Worm (Caenorhabditis elegans) whole organism, L4 larva: ENCODE results near the gene R02D5.3.

Experiments used
- D1046.2 ChIP-seq: fragments of 200-800 bp; sonication (Bioruptor generic); IDR thresholded peaks from 2 replicates; pipeline ENCODE4 v1.3.6; 2022; ENCODE audit warnings: missing genetic modification characterization, missing compliant biosample characterization
- F26F4.8 ChIP-seq: fragments of 200-800 bp; sonication (Bioruptor generic); conservative IDR thresholded peaks from 2 replicates; pipeline ENCODE4 v1.3.6; 2022; ENCODE audit warnings: missing genetic modification characterization, missing compliant biosample characterization
- F37D6.2 ChIP-seq: sonication (generic microtip); optimal IDR thresholded peaks from 2 replicates; lab custom pipeline; 2016; ENCODE audit warnings: mild to moderate bottlenecking, missing genetic modification characterization, missing compliant biosample characterization
- F44E2.7 ChIP-seq: fragments of 200-800 bp; sonication (Bioruptor generic); IDR thresholded peaks from 2 replicates; pipeline ENCODE4 v2.1.2; 2022; ENCODE audit warnings: missing genetic modification characterization, missing compliant biosample characterization
- R02D3.7 ChIP-seq: fragments of 150-350 bp; sonication (generic microtip); optimal IDR thresholded peaks from 3 replicates; lab custom pipeline; 2014; ENCODE audit warnings: missing biosample characterization, missing genetic modification characterization
- T20F7.1 ChIP-seq: fragments of 200-800 bp; sonication (Bioruptor generic); optimal IDR thresholded peaks from 2 replicates; lab custom pipeline; 2018; ENCODE audit warnings: mild to moderate bottlenecking, missing genetic modification characterization, missing compliant biosample characterization
- T26A8.4 ChIP-seq: fragments of 200-800 bp; sonication (Bioruptor generic); IDR thresholded peaks from 2 replicates; pipeline ENCODE4 v1.3.6; 2022; ENCODE audit warnings: missing genetic modification characterization, missing compliant biosample characterization
- Y5F2A.4 ChIP-seq: fragments of 200-800 bp; sonication (Bioruptor generic); optimal IDR thresholded peaks from 2 replicates; lab custom pipeline; 2018; ENCODE audit warnings: mild to moderate bottlenecking, missing genetic modification characterization, missing compliant biosample characterization
- Y75B8A.6 ChIP-seq: fragments of 200-800 bp; sonication (Bioruptor generic); IDR thresholded peaks from 2 replicates; pipeline ENCODE4 v1.3.6; 2022; ENCODE audit warnings: missing genetic modification reagents, missing genetic modification characterization, missing compliant biosample characterization
- ZK546.5 ChIP-seq, 2 experiments: sonication (generic microtip); optimal IDR thresholded peaks; 2 replicates each; lab custom pipeline; 2017; ENCODE audit warnings: missing biosample characterization in 2 of 2, missing genetic modification characterization in 2 of 2
- aha-1 ChIP-seq: fragments of 150-350 bp; peaks from one replicate; lab custom pipeline; 2014; ENCODE audit warnings: missing biosample characterization, missing genetic modification characterization
- aly-2 ChIP-seq: sonication (generic microtip); optimal IDR thresholded peaks from 2 replicates; lab custom pipeline; 2018; ENCODE audit warnings: missing biosample characterization, missing genetic modification characterization
- ama-1 ChIP-seq: fragments of 150-350 bp; optimal IDR thresholded peaks from 2 replicates; lab custom pipeline; 2014; ENCODE audit warnings: inconsistent platforms, mixed read lengths
- arid-1 ChIP-seq: fragments of 200-800 bp; sonication (Bioruptor generic); conservative IDR thresholded peaks from 2 replicates; pipeline ENCODE4 v1.3.6; 2022; ENCODE audit warnings: missing genetic modification reagents, missing genetic modification characterization, missing compliant biosample characterization
- ceh-44 ChIP-seq: fragments of 200-800 bp; sonication (Bioruptor generic); IDR thresholded peaks from 2 replicates; pipeline ENCODE4 v1.3.6; 2022; ENCODE audit warnings: missing genetic modification reagents, missing genetic modification characterization, missing compliant biosample characterization
- ceh-82 ChIP-seq: sonication (generic microtip); optimal IDR thresholded peaks from 2 replicates; lab custom pipeline; 2017; ENCODE audit warnings: missing biosample characterization, missing genetic modification characterization
- cey-2 ChIP-seq: sonication (generic microtip); optimal IDR thresholded peaks from 3 replicates; lab custom pipeline; 2017; ENCODE audit warnings: missing genetic modification characterization, mild to moderate bottlenecking, missing compliant biosample characterization, antibody characterized with exemption, borderline replicate concordance; ENCODE audit not compliant: insufficient read depth
- daf-8 ChIP-seq: fragments of 200-800 bp; sonication (Bioruptor generic); IDR thresholded peaks from 2 replicates; pipeline ENCODE4 v1.3.6; 2022; ENCODE audit warnings: missing genetic modification characterization, missing compliant biosample characterization
- dmd-6 ChIP-seq: fragments of 200-800 bp; sonication (Bioruptor generic); IDR thresholded peaks from 2 replicates; pipeline ENCODE4 v1.3.6; 2022; ENCODE audit warnings: missing genetic modification reagents, missing genetic modification characterization, missing compliant biosample characterization
- duxl-1 ChIP-seq: sonication (generic microtip); optimal IDR thresholded peaks from 2 replicates; lab custom pipeline; 2016; ENCODE audit warnings: mild to moderate bottlenecking, missing genetic modification characterization, moderate library complexity, missing compliant biosample characterization; ENCODE audit not compliant: poor library complexity
- egl-27 ChIP-seq: sonication (generic microtip); optimal IDR thresholded peaks from 3 replicates; lab custom pipeline; 2017; ENCODE audit warnings: missing biosample characterization, missing genetic modification reagents, missing genetic modification characterization
- hif-1 ChIP-seq, 2 experiments: sonication (generic microtip); optimal IDR thresholded peaks; 2 replicates each; lab custom pipeline; 2016 to 2017; ENCODE audit warnings: missing compliant biosample characterization in 2 of 2, missing genetic modification characterization in 2 of 2, missing genetic modification reagents in 2 of 2, missing genotype in 2 of 2, mild to moderate bottlenecking in 1 of 2
- hlh-11 ChIP-seq: fragments of 200-800 bp; sonication (Bioruptor generic); optimal IDR thresholded peaks from 2 replicates; lab custom pipeline; 2018; ENCODE audit warnings: mild to moderate bottlenecking, missing genetic modification characterization, missing compliant biosample characterization
- hmg-1.1 ChIP-seq: fragments of 200-800 bp; sonication (Bioruptor generic); IDR thresholded peaks from 2 replicates; pipeline ENCODE4 v1.3.6; 2022; ENCODE audit warnings: missing genetic modification reagents, missing genetic modification characterization, missing compliant biosample characterization
- lin-1 ChIP-seq: fragments of 200-800 bp; sonication (Bioruptor generic); IDR thresholded peaks from 2 replicates; pipeline ENCODE4 v1.3.6; 2022; ENCODE audit warnings: missing genetic modification reagents, missing genetic modification characterization, missing compliant biosample characterization
- lin-13 ChIP-seq: fragments of 150-350 bp; optimal IDR thresholded peaks from 2 replicates; lab custom pipeline; 2014; ENCODE audit warnings: missing biosample characterization, missing genetic modification reagents, missing genetic modification characterization
- lin-15B ChIP-seq: fragments of 150-350 bp; sonication (generic microtip); optimal IDR thresholded peaks from 3 replicates; lab custom pipeline; 2014; ENCODE audit warnings: missing biosample characterization, missing genetic modification characterization
- lin-38 ChIP-seq: fragments of 200-800 bp; sonication (Bioruptor generic); IDR thresholded peaks from 2 replicates; pipeline ENCODE4 v1.3.6; 2022; ENCODE audit warnings: missing genetic modification reagents, missing genetic modification characterization, missing compliant biosample characterization
- madf-5 ChIP-seq, 2 experiments: fragments of 200-800 bp; sonication (Bioruptor generic); IDR thresholded peaks; 2 replicates each; pipeline ENCODE4 v1.3.6; 2022; ENCODE audit warnings: missing compliant biosample characterization in 2 of 2, missing genetic modification characterization in 2 of 2
- mdt-29 ChIP-seq: fragments of 200-800 bp; sonication (Bioruptor generic); IDR thresholded peaks from 2 replicates; pipeline ENCODE4 v1.3.6; 2022; ENCODE audit warnings: missing genetic modification reagents, missing genetic modification characterization, missing compliant biosample characterization
- mxl-2 ChIP-seq: fragments of 200-800 bp; sonication (Bioruptor generic); conservative IDR thresholded peaks from 2 replicates; pipeline ENCODE4 v1.3.6; 2022; ENCODE audit warnings: missing genetic modification reagents, missing genetic modification characterization, missing compliant biosample characterization
- mxl-3 ChIP-seq: fragments of 200-800 bp; sonication (Bioruptor generic); optimal IDR thresholded peaks from 2 replicates; lab custom pipeline; 2018; ENCODE audit warnings: mild to moderate bottlenecking, missing genetic modification characterization, missing compliant biosample characterization
- nhr-10 ChIP-seq: fragments of 150-350 bp; optimal IDR thresholded peaks from 2 replicates; lab custom pipeline; 2014; ENCODE audit warnings: missing biosample characterization, missing genetic modification characterization
- nhr-102 ChIP-seq: sonication (generic microtip); optimal IDR thresholded peaks from 2 replicates; lab custom pipeline; 2016; ENCODE audit warnings: mild to moderate bottlenecking, missing genetic modification characterization, moderate library complexity, missing compliant biosample characterization
- nhr-11 ChIP-seq: fragments of 150-350 bp; optimal IDR thresholded peaks from 2 replicates; lab custom pipeline; 2014; ENCODE audit warnings: missing biosample characterization, missing genetic modification characterization
- nhr-25 ChIP-seq: sonication (generic microtip); optimal IDR thresholded peaks from 2 replicates; lab custom pipeline; 2017; ENCODE audit warnings: missing genetic modification characterization, mild to moderate bottlenecking, missing compliant biosample characterization, antibody characterized with exemption, moderate library complexity, borderline replicate concordance; ENCODE audit not compliant: insufficient read depth
- nhr-41 ChIP-seq: fragments of 200-800 bp; sonication (Bioruptor generic); IDR thresholded peaks from 2 replicates; pipeline ENCODE4 v1.3.6; 2022; ENCODE audit warnings: missing genetic modification reagents, missing genetic modification characterization, missing compliant biosample characterization
- nhr-42 ChIP-seq: fragments of 200-800 bp; sonication (Bioruptor generic); IDR thresholded peaks from 2 replicates; pipeline ENCODE4 v1.3.6; 2022; ENCODE audit warnings: missing genetic modification characterization, missing compliant biosample characterization
- pha-4 ChIP-seq, 2 experiments: fragments of 150-350 bp in 1 of 2; fragments of 200-800 bp in 1 of 2; sonication (Bioruptor generic) in 1 of 2; IDR thresholded peaks in 1 of 2; optimal IDR thresholded peaks in 1 of 2; 2 replicates each; pipeline versions ENCODE4 v1.3.6 to Lab custom; 2014 to 2022; ENCODE audit warnings: missing genetic modification characterization in 2 of 2, missing genetic modification reagents in 2 of 2, missing biosample characterization in 1 of 2, missing compliant biosample characterization in 1 of 2
- php-3 ChIP-seq: fragments of 200-800 bp; sonication (Bioruptor generic); IDR thresholded peaks from 2 replicates; pipeline ENCODE4 v1.3.6; 2022; ENCODE audit warnings: missing genetic modification reagents, missing genetic modification characterization, missing compliant biosample characterization
- pqm-1 ChIP-seq: sonication (generic microtip); optimal IDR thresholded peaks from 2 replicates; lab custom pipeline; 2017; ENCODE audit warnings: missing biosample characterization, missing genetic modification characterization
- rbr-2 ChIP-seq: sonication (generic microtip); optimal IDR thresholded peaks from 2 replicates; lab custom pipeline; 2016; ENCODE audit warnings: missing genotype, missing genetic modification characterization, missing compliant biosample characterization
- sdz-12 ChIP-seq: fragments of 200-800 bp; sonication (Bioruptor generic); optimal IDR thresholded peaks from 2 replicates; lab custom pipeline; 2018; ENCODE audit warnings: mild to moderate bottlenecking, missing genetic modification characterization, missing compliant biosample characterization
- set-16 ChIP-seq: fragments of 200-800 bp; sonication (Bioruptor generic); IDR thresholded peaks from 2 replicates; pipeline ENCODE4 v1.3.6; 2022; ENCODE audit warnings: missing genetic modification reagents, missing genetic modification characterization, missing compliant biosample characterization
- tag-97 ChIP-seq: fragments of 200-800 bp; sonication (Bioruptor generic); IDR thresholded peaks from 2 replicates; pipeline ENCODE4 v1.3.6; 2022; ENCODE audit warnings: missing genetic modification characterization, missing compliant biosample characterization
- tra-1 ChIP-seq: fragments of 200-800 bp; sonication (Bioruptor generic); IDR thresholded peaks from 2 replicates; pipeline ENCODE4 v1.3.6; 2022; ENCODE audit warnings: missing genetic modification reagents, missing genetic modification characterization, missing compliant biosample characterization
- unc-62 ChIP-seq, 3 experiments: fragments of 150-350 bp in 1 of 3; sonication (generic microtip); optimal IDR thresholded peaks in 2 of 3; peaks in 1 of 3; 1 replicate in 1 of 3; 2 replicates in 2 of 3; lab custom pipeline; 2014 to 2017; ENCODE audit warnings: missing biosample characterization in 3 of 3, missing genetic modification characterization in 3 of 3, missing genetic modification reagents in 3 of 3, missing genotype in 1 of 3
- vab-7 ChIP-seq: fragments of 200-800 bp; sonication (Bioruptor generic); IDR thresholded peaks from 2 replicates; pipeline ENCODE4 v1.3.6; 2022; ENCODE audit warnings: missing genetic modification reagents, missing genetic modification characterization, missing compliant biosample characterization
- zag-1 ChIP-seq: fragments of 150-350 bp; optimal IDR thresholded peaks from 2 replicates; lab custom pipeline; 2014; ENCODE audit warnings: missing biosample characterization, missing genetic modification characterization
- zip-11 ChIP-seq: fragments of 200-800 bp; sonication (Bioruptor generic); IDR thresholded peaks from 2 replicates; pipeline ENCODE4 v1.3.6; 2022; ENCODE audit warnings: missing genetic modification characterization, missing compliant biosample characterization

The R02D5.3 gene

ce11 chrV:14505745-14506214, 22.8 kb downstream of the R02D5.3 start (continued):
- TF ChIP-seq vab-7 (GFP tag; lab: Robert Waterston, UW), result no peak
- TF ChIP-seq set-16, result peak; percentile 20; the same call in 1 of the 2 replicates
- TF ChIP-seq rbr-2 (tag; lab: Kevin White, UChicago), result peak; percentile 26
- peak in 1 of 2 experiments; percentile 66 for TF ChIP-seq unc-62 (GFP tag; optimal IDR thresholded peaks at IDR 0.05 in 1 of 2; lab: Kevin White, UChicago)
- TF ChIP-seq unc-62 (tag; optimal IDR thresholded peaks at IDR 0.05; lab: Kevin White, UChicago), result no peak
- TF ChIP-seq nhr-25 (tag; lab: Kevin White, UChicago), result peak; percentile 4
- TF ChIP-seq T20F7.1 (GFP tag; lab: Kevin White, UChicago), result no peak
- TF ChIP-seq zag-1 (tag; lab: Kevin White, UChicago), result no peak
- TF ChIP-seq hmg-1.1, result no peak
- no peak for TF ChIP-seq R02D3.7
- no peak for TF ChIP-seq nhr-41 (GFP tag; lab: Robert Waterston, UW)
- TF ChIP-seq nhr-11 (tag; lab: Kevin White, UChicago), result no peak
- peak; percentile 92 for TF ChIP-seq mxl-3 (GFP tag; lab: Kevin White, UChicago)
- TF ChIP-seq F26F4.8 (GFP tag; lab: Robert Waterston, UW), result no peak
- no peak for TF ChIP-seq ama-1 (lab: Kevin White, UChicago)
- TF ChIP-seq Y5F2A.4, result no peak
- TF ChIP-seq lin-15B (tag; lab: Kevin White, UChicago), result no peak
- no peak for TF ChIP-seq egl-27 (tag; lab: Kevin White, UChicago)
- TF ChIP-seq arid-1 (GFP tag; lab: Robert Waterston, UW), result no peak
- peak; percentile 17 for TF ChIP-seq nhr-102 (tag; lab: Kevin White, UChicago)
- no peak for TF ChIP-seq php-3 (GFP tag; lab: Robert Waterston, UW)
- no peak for TF ChIP-seq hif-1 (tag; optimal IDR thresholded peaks at IDR 0.05; lab: Kevin White, UChicago)
- no peak for TF ChIP-seq sdz-12 (GFP tag; lab: Kevin White, UChicago)
- TF ChIP-seq ceh-82, result no peak
- no peak for TF ChIP-seq lin-13 (GFP tag; lab: Kevin White, UChicago)
- no peak for TF ChIP-seq daf-8 (GFP tag; lab: Robert Waterston, UW)
- peak; percentile 28; the same call in 1 of the 2 replicates for TF ChIP-seq lin-1 (GFP tag; lab: Robert Waterston, UW)
- no peak for TF ChIP-seq nhr-42 (GFP tag; lab: Robert Waterston, UW)
- no peak for TF ChIP-seq zip-11 (GFP tag; lab: Robert Waterston, UW)
- no peak for TF ChIP-seq nhr-10 (tag; lab: Kevin White, UChicago)
- peak; percentile 62 for TF ChIP-seq cey-2 (tag; lab: Kevin White, UChicago)
- no peak for TF ChIP-seq tag-97
- no peak for TF ChIP-seq T26A8.4 (GFP tag; lab: Robert Waterston, UW)
- no peak for TF ChIP-seq madf-5 (GFP tag; IDR thresholded peaks at IDR 0.05; lab: Robert Waterston, UW)
- no peak for TF ChIP-seq ceh-44 (GFP tag; lab: Robert Waterston, UW)
- peak; percentile 77 for TF ChIP-seq pqm-1
- TF ChIP-seq mxl-2 (GFP tag; lab: Robert Waterston, UW), result no peak
- TF ChIP-seq dmd-6, result peak; percentile 75
- no peak for TF ChIP-seq lin-38
- no peak for TF ChIP-seq ZK546.5 (tag; optimal IDR thresholded peaks at IDR 0.05; lab: Kevin White, UChicago)
- peak; percentile 81 for TF ChIP-seq aha-1
- TF ChIP-seq pha-4 (GFP tag; IDR thresholded peaks at IDR 0.05; lab: Robert Waterston, UW), result no peak
- no peak for TF ChIP-seq pha-4 (tag; optimal IDR thresholded peaks at IDR 0.05; lab: Kevin White, UChicago)
- no peak for TF ChIP-seq F37D6.2 (tag; lab: Kevin White, UChicago)
- TF ChIP-seq D1046.2 (GFP tag; lab: Robert Waterston, UW), result no peak
- no peak for TF ChIP-seq F44E2.7 (GFP tag; lab: Robert Waterston, UW)
- no peak for TF ChIP-seq Y75B8A.6 (GFP tag; lab: Robert Waterston, UW)
- no peak for TF ChIP-seq aly-2 (tag; lab: Kevin White, UChicago)
- TF ChIP-seq tra-1 (GFP tag; lab: Robert Waterston, UW), result peak; percentile 72; the same call in 1 of the 2 replicates
- no peak for TF ChIP-seq duxl-1 (tag; lab: Kevin White, UChicago)
- no peak for TF ChIP-seq mdt-29 (GFP tag; lab: Robert Waterston, UW)
- TF ChIP-seq hlh-11, result peak; percentile 86
